Fruit fly (Drosophila melanogaster): ENCODE measurements around the gene RpS27A.

Gene RpS27A

DNA sequence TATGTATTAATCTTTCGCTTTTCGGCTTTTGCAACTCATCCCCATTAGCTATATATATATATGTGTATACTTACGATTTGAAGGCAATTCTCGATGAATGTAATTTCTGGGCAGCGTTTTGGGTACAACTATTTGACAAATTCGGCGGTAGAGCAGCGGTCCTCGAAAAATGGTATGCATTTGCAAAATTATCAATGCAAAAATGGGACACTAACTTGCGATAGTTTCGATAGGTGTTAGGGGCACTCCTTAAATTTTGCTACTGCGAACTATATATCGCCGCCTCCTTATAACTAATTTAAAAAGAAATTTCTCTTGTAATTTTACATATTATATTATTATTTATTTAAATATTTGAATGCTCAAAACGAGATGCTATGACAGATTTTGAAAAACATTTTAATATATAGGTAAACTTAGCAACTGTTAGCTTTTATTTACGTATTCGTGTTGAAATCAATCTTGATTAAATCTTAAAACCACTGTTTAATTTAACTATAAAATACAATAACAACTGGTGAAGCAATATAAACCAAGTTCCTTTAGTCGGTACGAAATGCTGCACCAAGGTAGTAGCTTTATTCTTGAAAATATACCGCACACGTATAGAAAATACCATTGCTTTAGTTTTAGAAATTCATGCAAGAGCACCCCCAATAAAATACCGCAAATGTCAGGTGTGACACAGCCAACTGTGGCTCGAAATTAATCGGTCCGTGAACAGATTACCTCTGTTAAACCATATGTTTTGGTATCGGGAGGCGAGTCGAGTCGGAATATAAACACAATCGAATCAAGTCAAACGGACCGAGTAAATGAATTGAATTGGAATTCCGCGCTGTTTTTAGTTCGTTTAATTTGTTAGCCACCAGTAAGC is 5.3 kb downstream of the RpS27A start, which contains the start of the genes CG5355 and Klp31E (continued):
- TF ChIP-seq Meics (GFP tag; optimal IDR thresholded peaks at IDR 0.05) (peak; percentile 80), eyg (GFP tag; optimal IDR thresholded peaks at IDR 0.05) (no peak), prd (optimal IDR thresholded peaks at IDR 0.05) (no peak), prd (GFP tag; IDR thresholded peaks at IDR 0.05) (peak; percentile 73), klu (GFP tag; IDR thresholded peaks at IDR 0.05) (no peak), CG10565 (GFP tag; optimal IDR thresholded peaks at IDR 0.05) (no peak), ham (GFP tag; IDR thresholded peaks at IDR 0.05) (no peak), CG9797 (GFP tag; optimal IDR thresholded peaks at IDR 0.05) (peak; percentile 34), CG4404 (GFP tag; IDR thresholded peaks at IDR 0.05) (no peak; the same call in 1 of the 2 replicates), inv (GFP tag; IDR thresholded peaks at IDR 0.05; ENCODE audit: partially characterized antibody) (peak; percentile 57), Drgx (GFP tag; IDR thresholded peaks at IDR 0.05) (peak; percentile 37), cad (GFP tag; optimal IDR thresholded peaks at IDR 0.05) (no peak), Six4 (GFP tag; optimal IDR thresholded peaks at IDR 0.05) (peak; percentile 61), pum (GFP tag; optimal IDR thresholded peaks at IDR 0.05) (peak; percentile 58), nau (GFP tag; optimal IDR thresholded peaks at IDR 0.05) (no peak), Deaf1 (tag; optimal IDR thresholded peaks at IDR 0.05) (no peak), tgo (GFP tag; IDR thresholded peaks at IDR 0.05) (peak; percentile 64; the same call in 2 of the 3 replicates), CG2129 (GFP tag; IDR thresholded peaks at IDR 0.05; ENCODE audit: partially characterized antibody) (no peak; the same call in 1 of the 2 replicates), CG2678 (tag; optimal IDR thresholded peaks at IDR 0.05) (no peak), CG6654 (GFP tag; optimal IDR thresholded peaks at IDR 0.05) (peak; percentile 42), so (GFP tag; IDR thresholded peaks at IDR 0.05) (peak; percentile 70; the same call in 1 of the 3 replicates), Atf6 (GFP tag; IDR thresholded peaks at IDR 0.05) (peak; percentile 62), CG34376 (GFP tag; optimal IDR thresholded peaks at IDR 0.05) (no peak), sc (optimal IDR thresholded peaks at IDR 0.05) (no peak), sc (GFP tag; optimal IDR thresholded peaks at IDR 0.05) (peak; percentile 67), jigr1 (GFP tag; IDR thresholded peaks at IDR 0.05) (no peak), CG12071 (GFP tag; optimal IDR thresholded peaks at IDR 0.05) (no peak), CG14441 (GFP tag; IDR thresholded peaks at IDR 0.05) (no peak), CG15601 (tag; optimal IDR thresholded peaks at IDR 0.05) (peak; percentile 73), Nf-YC (tag; optimal IDR thresholded peaks at IDR 0.05) (peak; percentile 76), ac (GFP tag; optimal IDR thresholded peaks at IDR 0.05) (peak; percentile 15), Dp (GFP tag; optimal IDR thresholded peaks at IDR 0.05) (no peak), Oaz (GFP tag; IDR thresholded peaks at IDR 0.05) (0 out of 2 replicates have a peak, but pooled peaks have one; percentile 46), Mad (GFP tag; optimal IDR thresholded peaks at IDR 0.05) (peak; percentile 42), Fer3 (tag; optimal IDR thresholded peaks at IDR 0.05) (peak; percentile 49), Pdp1 (GFP tag; optimal IDR thresholded peaks at IDR 0.05) (peak in 1 of 2 experiments; percentile 62), CG1529 (GFP tag; optimal IDR thresholded peaks at IDR 0.05) (peak; percentile 1), Hr51 (GFP tag; optimal IDR thresholded peaks at IDR 0.05) (peak in 1 of 2 experiments; percentile 40), zen (tag; optimal IDR thresholded peaks at IDR 0.05) (peak; percentile 71), CG11504 (tag; optimal IDR thresholded peaks at IDR 0.05) (peak; percentile 79), Neu2 (GFP tag; optimal IDR thresholded peaks at IDR 0.05; ENCODE audit: borderline replicate concordance) (peak; percentile 87), Doc2 (GFP tag; IDR thresholded peaks at IDR 0.05) (no peak), CG31388 (GFP tag; optimal IDR thresholded peaks at IDR 0.05) (peak; percentile 28), CG7987 (GFP tag; optimal IDR thresholded peaks at IDR 0.05) (no peak), CG3847 (GFP tag; IDR thresholded peaks at IDR 0.05) (no peak; the same call in 1 of the 2 replicates), fd3F (GFP tag; optimal IDR thresholded peaks at IDR 0.05) (peak; percentile 64), CG6175 (GFP tag; IDR thresholded peaks at IDR 0.05) (no peak), CG11695 (GFP tag; IDR thresholded peaks at IDR 0.05) (no peak; the same call in 2 of the 3 replicates), trem (tag; optimal IDR thresholded peaks at IDR 0.05) (peak; percentile 39)
